Fruit fly (Drosophila melanogaster): ENCODE data around the gene fy.

fy gene

dm6 chr2L:8437176-8437575, 34.1 kb upstream of the fy start, which contains the start of the genes D12 and Chrac-14 (continued):
- TF ChIP-seq Myb (GFP tag; optimal IDR thresholded peaks at IDR 0.05), result peak; percentile 54
- 0 out of 2 replicates have a peak, but pooled peaks have one; percentile 2 for TF ChIP-seq Rx (GFP tag; IDR thresholded peaks at IDR 0.05)
- TF ChIP-seq Sry-δ (GFP tag; optimal IDR thresholded peaks at IDR 0.05), result peak; percentile 22
- TF ChIP-seq dpn (GFP tag; optimal IDR thresholded peaks at IDR 0.05), result peak in 1 of 2 experiments; percentile 5
- TF ChIP-seq Meics (GFP tag; optimal IDR thresholded peaks at IDR 0.05), result no peak
- TF ChIP-seq Dref (GFP tag; IDR thresholded peaks at IDR 0.05), result 0 out of 2 replicates have a peak, but pooled peaks have one; percentile 15
- TF ChIP-seq CG17186 (GFP tag; optimal IDR thresholded peaks at IDR 0.05), result peak; percentile 79
- TF ChIP-seq tin (GFP tag; optimal IDR thresholded peaks at IDR 0.05), result peak; percentile 27
- TF ChIP-seq stwl (tag; optimal IDR thresholded peaks at IDR 0.05), result peak; percentile 68
- 0 out of 2 replicates have a peak, but pooled peaks have one; percentile 17 for TF ChIP-seq vvl (GFP tag; IDR thresholded peaks at IDR 0.05)
- TF ChIP-seq btn (GFP tag; optimal IDR thresholded peaks at IDR 0.05), result no peak
- peak; percentile 53 for TF ChIP-seq sens (GFP tag)
- peak; percentile 37 for TF ChIP-seq ewg (GFP tag; optimal IDR thresholded peaks at IDR 0.05)
- peak; percentile 14 for TF ChIP-seq zfh2 (GFP tag; optimal IDR thresholded peaks at IDR 0.05)
- TF ChIP-seq CG15514 (GFP tag; optimal IDR thresholded peaks at IDR 0.05), result peak; percentile 42
- no peak for TF ChIP-seq CG18476 (GFP tag; optimal IDR thresholded peaks at IDR 0.05)
- 0 out of 2 replicates have a peak, but pooled peaks have one; percentile 16 for TF ChIP-seq Adf1 (GFP tag; IDR thresholded peaks at IDR 0.05)
- no peak for TF ChIP-seq CG7357 (GFP tag; IDR thresholded peaks at IDR 0.05)
- TF ChIP-seq CG7786 (GFP tag; optimal IDR thresholded peaks at IDR 0.05), result peak; percentile 14
- TF ChIP-seq CG11247 (GFP tag; IDR thresholded peaks at IDR 0.05), result no peak
- no peak for TF ChIP-seq CG2889 (GFP tag; IDR thresholded peaks at IDR 0.05)
- TF ChIP-seq HmgZ (tag; optimal IDR thresholded peaks at IDR 0.05), result peak; percentile 18
- peak; percentile 29 for TF ChIP-seq CG14710 (tag; optimal IDR thresholded peaks at IDR 0.05)
- peak; percentile 13; the same call in 1 of the 2 replicates for TF ChIP-seq sisA (GFP tag; IDR thresholded peaks at IDR 0.05)
- peak; percentile 16 for TF ChIP-seq Bdp1 (GFP tag; optimal IDR thresholded peaks at IDR 0.05)
- TF ChIP-seq E2f1 (GFP tag; IDR thresholded peaks at IDR 0.05), result peak; percentile 37; the same call in 1 of the 2 replicates
- peak; percentile 11 for TF ChIP-seq NC2β (GFP tag; optimal IDR thresholded peaks at IDR 0.05)
- TF ChIP-seq CG8089 (GFP tag; optimal IDR thresholded peaks at IDR 0.05), result peak; percentile 18
- TF ChIP-seq H2.0 (GFP tag; IDR thresholded peaks at IDR 0.05), result peak; percentile 37; the same call in 1 of the 2 replicates
- TF ChIP-seq Xbp1 (GFP tag; optimal IDR thresholded peaks at IDR 0.05), result peak; percentile 23
- TF ChIP-seq CG9437 (GFP tag; optimal IDR thresholded peaks at IDR 0.05), result no peak
- TF ChIP-seq jumu (GFP tag; optimal IDR thresholded peaks at IDR 0.05), result peak; percentile 36
- peak; percentile 2 for TF ChIP-seq her (GFP tag; optimal IDR thresholded peaks at IDR 0.05)
- TF ChIP-seq CG9932 (GFP tag; IDR thresholded peaks at IDR 0.05), result peak; percentile 39; the same call in 1 of the 2 replicates
- TF ChIP-seq CG13296 (GFP tag; optimal IDR thresholded peaks at IDR 0.05), result no peak
- TF ChIP-seq MESR4 (GFP tag; optimal IDR thresholded peaks at IDR 0.05), result peak; percentile 42
- 0 out of 4 replicates have a peak, but pooled peaks have one; percentile 10 for TF ChIP-seq chinmo (GFP tag; IDR thresholded peaks at IDR 0.05; ENCODE audit: partially characterized antibody)
- peak; percentile 49 for TF ChIP-seq trem (tag; optimal IDR thresholded peaks at IDR 0.05)
- 0 out of 2 replicates have a peak, but pooled peaks have one; percentile 33 for TF ChIP-seq CG13287 (GFP tag; IDR thresholded peaks at IDR 0.05; ENCODE audit: partially characterized antibody)
- no peak for TF ChIP-seq CG17385 (GFP tag; optimal IDR thresholded peaks at IDR 0.05)
- TF ChIP-seq slbo (GFP tag; IDR thresholded peaks at IDR 0.05), result peak; percentile 37; the same call in 1 of the 2 replicates
- peak; percentile 8 for TF ChIP-seq psq (GFP tag; optimal IDR thresholded peaks at IDR 0.05)
- no peak for TF ChIP-seq vfl (GFP tag; optimal IDR thresholded peaks at IDR 0.05)
- TF ChIP-seq MBD-R2 (GFP tag; IDR thresholded peaks at IDR 0.05), result peak; percentile 98
- TF ChIP-seq Dp (GFP tag; optimal IDR thresholded peaks at IDR 0.05), result peak; percentile 70
- peak; percentile 65 for TF ChIP-seq CG1603 (tag; optimal IDR thresholded peaks at IDR 0.05)
- peak; percentile 37 for TF ChIP-seq mam (GFP tag; optimal IDR thresholded peaks at IDR 0.05)
- TF ChIP-seq pzg (GFP tag; optimal IDR thresholded peaks at IDR 0.05), result peak; percentile 60
- TF ChIP-seq ken (GFP tag; IDR thresholded peaks at IDR 0.05), result peak; percentile 56; the same call in 1 of the 3 replicates
- peak; percentile 32 for TF ChIP-seq maf-S (GFP tag; optimal IDR thresholded peaks at IDR 0.05)
- peak; percentile 26 for TF ChIP-seq BEAF-32 (GFP tag; optimal IDR thresholded peaks at IDR 0.05)
